Worm (Caenorhabditis elegans): ENCODE data around the gene svh-1.

Gene svh-1

DNA sequence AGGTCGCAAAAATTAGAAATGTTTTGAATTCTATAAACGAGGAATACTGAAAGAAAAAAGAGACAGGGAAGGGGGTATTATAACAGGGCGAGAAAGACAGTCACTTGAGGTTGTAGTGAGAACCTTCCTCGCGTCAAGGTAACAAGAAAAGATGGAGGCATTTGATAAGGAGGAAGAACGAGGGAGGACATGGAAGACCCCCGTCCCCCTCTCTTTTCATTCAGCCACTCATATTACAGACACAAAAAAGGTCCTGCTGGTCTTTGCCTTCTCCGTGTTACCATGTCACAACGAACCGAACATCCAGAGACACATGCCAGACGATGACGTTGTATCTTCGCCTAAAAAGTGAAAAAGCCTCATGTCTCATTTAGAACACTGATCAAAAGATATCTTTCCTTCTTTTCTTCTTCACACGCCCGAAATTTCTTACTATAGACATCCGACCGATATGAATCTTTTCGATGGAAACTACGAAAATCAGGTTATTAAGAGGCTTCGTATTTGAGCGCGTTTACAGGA is 35.0 kb downstream of the svh-1 start:
- TF ChIP-seq zip-5 (tag; optimal IDR thresholded peaks at IDR 0.05) (no peak), unc-86 (tag; optimal IDR thresholded peaks at IDR 0.05) (no peak), ama-1 (optimal IDR thresholded peaks at IDR 0.05) (no peak), elt-4 (tag; optimal IDR thresholded peaks at IDR 0.05) (no peak)

DNA sequence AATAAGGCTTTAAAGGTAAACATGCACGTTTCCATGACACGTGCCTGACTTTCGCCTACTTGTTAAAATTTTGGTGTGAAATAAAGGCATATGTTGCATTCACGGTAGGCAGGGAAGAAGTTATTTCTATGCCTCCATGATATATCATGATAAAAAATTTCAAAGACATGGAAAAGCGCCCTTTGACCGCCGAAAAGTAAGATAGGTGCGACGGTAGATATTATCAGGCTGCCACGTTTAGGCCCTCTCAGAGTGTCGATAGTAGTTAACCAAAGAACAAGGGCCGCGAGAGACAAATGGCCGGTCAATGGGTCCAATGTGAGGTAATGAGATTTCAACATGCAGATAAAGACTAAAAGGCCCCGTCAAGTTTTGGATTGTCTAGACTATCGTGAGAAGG is 36.8 kb downstream of the svh-1 start:
- no peak for TF ChIP-seq C08G9.2 (tag; optimal IDR thresholded peaks at IDR 0.05)
- no peak for TF ChIP-seq T23F11.4 (GFP tag; optimal IDR thresholded peaks at IDR 0.05)
- no peak for TF ChIP-seq hlh-13 (GFP tag; optimal IDR thresholded peaks at IDR 0.05)
- no peak for TF ChIP-seq nfya-1 (tag; optimal IDR thresholded peaks at IDR 0.05)
- TF ChIP-seq elt-2 (tag; optimal IDR thresholded peaks at IDR 0.05) = no peak
- no peak for TF ChIP-seq fkh-6 (tag; optimal IDR thresholded peaks at IDR 0.05)
- TF ChIP-seq che-1 (tag; optimal IDR thresholded peaks at IDR 0.05) = no peak
- TF ChIP-seq dmd-4 (tag; optimal IDR thresholded peaks at IDR 0.05; ENCODE audit: borderline replicate concordance) = no peak
- TF ChIP-seq fax-1 (tag; optimal IDR thresholded peaks at IDR 0.05) = no peak
- no peak for TF ChIP-seq nhr-11 (tag; optimal IDR thresholded peaks at IDR 0.05)
- no peak for TF ChIP-seq F13H6.1 (tag; optimal IDR thresholded peaks at IDR 0.05)

DNA sequence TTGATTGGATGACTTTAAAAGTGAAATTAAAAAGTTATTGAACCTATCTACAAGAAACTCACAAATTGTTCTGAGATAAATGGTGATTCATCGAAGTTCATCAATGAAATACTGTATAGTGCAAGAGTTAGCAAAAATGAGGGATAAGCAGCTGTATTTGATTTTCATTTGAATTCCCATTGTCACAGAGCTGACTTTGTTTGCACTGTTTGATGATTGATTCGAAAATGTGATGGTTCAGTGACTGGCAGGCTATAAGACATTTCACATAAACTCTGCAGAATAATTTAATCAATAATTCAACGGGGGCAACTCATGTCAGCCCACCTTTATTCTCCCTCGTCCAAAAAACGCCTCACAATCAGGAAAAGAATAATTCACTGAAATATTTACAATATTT is 37.2 kb downstream of the svh-1 start, which contains the start of gene T09A12.8:
TSS of gene T09A12.8 (minus strand) at position 101 of the 400 bp plus-strand sequence.
- no peak for TF ChIP-seq pha-4 (tag; optimal IDR thresholded peaks at IDR 0.05)
- no peak for TF ChIP-seq dve-1 (tag; optimal IDR thresholded peaks at IDR 0.05)
- TF ChIP-seq ceh-34 (tag; optimal IDR thresholded peaks at IDR 0.05) = no peak
- no peak for TF ChIP-seq pat-9 (tag; optimal IDR thresholded peaks at IDR 0.05)
- TF ChIP-seq ttx-3 (tag; optimal IDR thresholded peaks at IDR 0.05) = no peak
- no peak for TF ChIP-seq fkh-6 (tag; optimal IDR thresholded peaks at IDR 0.05)
- no peak for TF ChIP-seq eyg-1 (tag; optimal IDR thresholded peaks at IDR 0.05)
- TF ChIP-seq nhr-11 (tag; optimal IDR thresholded peaks at IDR 0.05) = no peak
- no peak for TF ChIP-seq hlh-30 (tag; optimal IDR thresholded peaks at IDR 0.05; ENCODE audit: insufficient read depth)
- TF ChIP-seq odd-2 (tag; optimal IDR thresholded peaks at IDR 0.05) = no peak
- no peak for TF ChIP-seq ceh-6 (GFP tag; optimal IDR thresholded peaks at IDR 0.05)
- TF ChIP-seq ceh-31 (tag; optimal IDR thresholded peaks at IDR 0.05) = no peak
- TF ChIP-seq C08G9.2 (tag; optimal IDR thresholded peaks at IDR 0.05) = no peak
- TF ChIP-seq unc-86 (tag; optimal IDR thresholded peaks at IDR 0.05) = no peak
- TF ChIP-seq Y22D7AL.16 (tag; optimal IDR thresholded peaks at IDR 0.05) = no peak
- TF ChIP-seq ets-4 (tag; optimal IDR thresholded peaks at IDR 0.05) = no peak

DNA sequence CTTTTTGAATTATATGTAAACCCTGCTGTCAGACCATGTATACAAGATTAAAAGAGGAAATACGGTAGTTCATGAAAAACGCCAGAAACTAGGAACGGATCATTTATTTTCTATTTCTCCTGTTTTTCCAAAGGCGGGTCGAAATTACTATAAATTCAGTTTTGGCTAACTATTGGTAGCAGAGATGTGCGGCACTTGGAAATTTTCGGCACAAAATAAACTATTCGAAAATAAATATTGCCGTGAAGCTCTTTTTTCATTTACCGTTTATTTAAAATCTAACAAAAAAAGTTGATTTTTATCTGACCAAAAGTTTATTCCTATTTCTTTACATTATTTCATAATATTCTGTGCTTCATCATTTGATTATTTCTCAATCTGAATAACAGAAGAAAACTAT is 37.7 kb downstream of the svh-1 start, which contains the start of gene T09A12.1:
TSS of gene T09A12.1 (plus strand) at position 301 of the 400 bp plus-strand sequence.
- TF ChIP-seq T23F11.4 (GFP tag; optimal IDR thresholded peaks at IDR 0.05) = no peak
- TF ChIP-seq rnt-1 (tag; optimal IDR thresholded peaks at IDR 0.05) = no peak
- TF ChIP-seq odd-2 (tag; optimal IDR thresholded peaks at IDR 0.05) = no peak
- TF ChIP-seq syd-9 (tag; optimal IDR thresholded peaks at IDR 0.05) = no peak
- TF ChIP-seq elt-4 (tag; optimal IDR thresholded peaks at IDR 0.05) = no peak
- no peak for TF ChIP-seq ztf-16 (tag; optimal IDR thresholded peaks at IDR 0.05)
- no peak for TF ChIP-seq hlh-6 (tag; optimal IDR thresholded peaks at IDR 0.05)
- no peak for TF ChIP-seq mec-3 (tag; optimal IDR thresholded peaks at IDR 0.05; ENCODE audit: borderline replicate concordance)

DNA sequence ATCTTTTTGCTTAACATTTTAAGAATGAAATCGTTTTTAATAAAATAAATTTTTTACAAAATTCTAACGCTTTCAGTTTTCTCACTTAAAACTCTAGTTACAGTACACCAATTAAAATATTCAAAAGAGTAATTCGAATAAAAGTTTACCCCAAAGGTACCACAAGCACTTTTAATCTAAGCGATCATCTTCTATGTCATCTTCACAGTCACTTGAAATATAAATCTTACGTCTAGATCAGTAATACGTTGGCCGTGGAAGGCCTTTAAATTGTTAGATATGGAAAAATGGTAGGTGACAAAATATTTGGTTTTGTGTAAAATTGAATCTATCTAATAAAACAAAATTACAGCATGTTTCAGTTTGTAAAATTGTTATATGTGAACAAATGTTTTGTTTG is 40.9 kb downstream of the svh-1 start:
- TF ChIP-seq T23F11.4 (GFP tag; optimal IDR thresholded peaks at IDR 0.05) = no peak
- no peak for TF ChIP-seq unc-55 (GFP tag; optimal IDR thresholded peaks at IDR 0.05)
- no peak for TF ChIP-seq ref-2 (tag; optimal IDR thresholded peaks at IDR 0.05)
- TF ChIP-seq lim-6 (tag; optimal IDR thresholded peaks at IDR 0.05) = no peak
- TF ChIP-seq pha-2 (tag; optimal IDR thresholded peaks at IDR 0.05) = no peak
- no peak for TF ChIP-seq ceh-2 (tag; optimal IDR thresholded peaks at IDR 0.05)
- TF ChIP-seq ttx-3 (tag; optimal IDR thresholded peaks at IDR 0.05) = no peak
- TF ChIP-seq ceh-9 (tag; optimal IDR thresholded peaks at IDR 0.05) = no peak
- TF ChIP-seq lin-11 (tag; optimal IDR thresholded peaks at IDR 0.05) = no peak
- no peak for TF ChIP-seq ceh-6 (GFP tag; optimal IDR thresholded peaks at IDR 0.05)
- no peak for TF ChIP-seq nfya-1 (tag; optimal IDR thresholded peaks at IDR 0.05)
- no peak for TF ChIP-seq sox-2 (GFP tag; IDR thresholded peaks at IDR 0.05)
- no peak for TF ChIP-seq che-1 (tag; optimal IDR thresholded peaks at IDR 0.05)
- TF ChIP-seq fax-1 (tag; optimal IDR thresholded peaks at IDR 0.05) = no peak
- no peak for TF ChIP-seq unc-3 (GFP tag; conservative IDR thresholded peaks at IDR 0.05)
- no peak for TF ChIP-seq unc-3 (tag; optimal IDR thresholded peaks at IDR 0.05)
- TF ChIP-seq unc-86 (tag; optimal IDR thresholded peaks at IDR 0.05) = no peak

Data from whole organism, late embryonic.